Fruit fly (Drosophila melanogaster) whole organism: ENCODE results near the gene CG12194.

Experiments used
- Dll ChIP-seq: fragments of >200 bp; optimal IDR thresholded peaks from 2 replicates; lab custom pipeline; 2017
- psq ChIP-seq: fragments of >200 bp; optimal IDR thresholded peaks from 2 replicates; lab custom pipeline; 2017
- usp ChIP-seq: fragments of >200 bp; optimal IDR thresholded peaks from 2 replicates; lab custom pipeline; 2017; ENCODE audit warnings: missing biosample characterization, missing genetic modification characterization, mixed read lengths

- TF ChIP-seq Dll = no peak
- no peak for TF ChIP-seq usp (GFP tag; lab: Kevin White, UChicago)
- TF ChIP-seq psq (lab: Kevin White, UChicago) = no peak
Observed at dm6 chr2L:4818056-4818455, 20.1 kb upstream of the CG12194 start, which contains the start of gene CG3225.
